Worm (Caenorhabditis elegans) whole organism, mixed stage, embryonic: ENCODE results near the gene frpr-12.

Experiments used
- ceh-43 ChIP-seq: fragments of 200-800 bp; sonication (Bioruptor generic); optimal IDR thresholded peaks from 2 replicates; lab custom pipeline; 2018; ENCODE audit warnings: mild to moderate bottlenecking, missing genetic modification characterization, moderate library complexity, missing compliant biosample characterization
- elt-1 ChIP-seq: sonication (generic microtip); optimal IDR thresholded peaks from 2 replicates; lab custom pipeline; 2017; ENCODE audit warnings: missing genetic modification characterization, mild to moderate bottlenecking, missing compliant biosample characterization, antibody characterized with exemption, moderate library complexity, borderline replicate concordance; ENCODE audit not compliant: insufficient read depth
- hlh-1 ChIP-seq: fragments of 150-350 bp; optimal IDR thresholded peaks from 2 replicates; lab custom pipeline; 2014; ENCODE audit warnings: missing biosample characterization, missing genetic modification reagents, missing genetic modification characterization
- lin-13 ChIP-seq: fragments of 150-350 bp; optimal IDR thresholded peaks from 2 replicates; lab custom pipeline; 2014; ENCODE audit warnings: missing biosample characterization, missing genetic modification characterization
- lsy-2 ChIP-seq: fragments of 150-350 bp; optimal IDR thresholded peaks from 2 replicates; lab custom pipeline; 2014; ENCODE audit warnings: missing biosample characterization, missing genetic modification characterization
- mab-5 ChIP-seq: fragments of 150-350 bp; optimal IDR thresholded peaks from 2 replicates; lab custom pipeline; 2014; ENCODE audit warnings: missing biosample characterization, missing genetic modification characterization
- mep-1 ChIP-seq: fragments of 150-350 bp; optimal IDR thresholded peaks from 2 replicates; lab custom pipeline; 2017; ENCODE audit warnings: missing biosample characterization, missing genetic modification reagents, missing genetic modification characterization, inconsistent platforms
- nhr-237 ChIP-seq: fragments of 150-350 bp; optimal IDR thresholded peaks from 2 replicates; lab custom pipeline; 2014; ENCODE audit warnings: missing biosample characterization, missing genetic modification characterization
- pha-4 ChIP-seq: fragments of 150-350 bp; optimal IDR thresholded peaks from 2 replicates; lab custom pipeline; 2018; ENCODE audit warnings: missing biosample characterization, missing genetic modification reagents, missing genetic modification characterization
- snpc-4 ChIP-seq: fragments of 150-350 bp; optimal IDR thresholded peaks from 2 replicates; lab custom pipeline; 2014; ENCODE audit warnings: missing biosample characterization, missing genetic modification characterization
- unc-62 ChIP-seq: fragments of 150-350 bp; optimal IDR thresholded peaks from 2 replicates; lab custom pipeline; 2014; ENCODE audit warnings: missing biosample characterization, missing genetic modification reagents, missing genetic modification characterization
- zip-8 ChIP-seq: fragments of 150-350 bp; optimal IDR thresholded peaks from 2 replicates; lab custom pipeline; 2014; ENCODE audit warnings: missing biosample characterization, missing genetic modification characterization

- TF ChIP-seq nhr-237 (tag; lab: Kevin White, UChicago) = no peak
- no peak for TF ChIP-seq elt-1 (tag; lab: Kevin White, UChicago)
- TF ChIP-seq pha-4 (tag; lab: Kevin White, UChicago) = no peak
- no peak for TF ChIP-seq lin-13 (tag; lab: Kevin White, UChicago)
- no peak for TF ChIP-seq mep-1 (tag; lab: Kevin White, UChicago)
- TF ChIP-seq ceh-43 (GFP tag; lab: Kevin White, UChicago) = no peak
- no peak for TF ChIP-seq hlh-1 (tag; lab: Kevin White, UChicago)
- no peak for TF ChIP-seq unc-62 (GFP tag; lab: Kevin White, UChicago)
- no peak for TF ChIP-seq lsy-2 (tag; lab: Kevin White, UChicago)
- no peak for TF ChIP-seq snpc-4
- no peak for TF ChIP-seq zip-8 (tag; lab: Kevin White, UChicago)
- no peak for TF ChIP-seq mab-5
Observed at ce11 chrV:8938445-8938844, 35.6 kb downstream of the frpr-12 start.
